Fruit fly (Drosophila melanogaster) whole organism, embryonic: ENCODE results near the gene kek4.

ENCODE experiments used
- CG10979 ChIP-seq: fragments of 200-800 bp; sonication (Bioruptor generic); optimal IDR thresholded peaks from 2 replicates; lab custom pipeline; 2018; ENCODE audit warnings: missing biosample characterization, mild to moderate bottlenecking, missing genetic modification characterization, moderate library complexity
- CG14014 ChIP-seq: fragments of 200-800 bp; sonication (Bioruptor generic); IDR thresholded peaks from 2 replicates; pipeline ENCODE4 v1.3.6; 2022; ENCODE audit warnings: missing biosample characterization, missing genetic modification characterization
- CG15601 ChIP-seq: fragments of 200-800 bp; sonication (Bioruptor generic); optimal IDR thresholded peaks from 3 replicates; lab custom pipeline; 2019; ENCODE audit warnings: missing biosample characterization, mild to moderate bottlenecking, missing genetic modification characterization, moderate library complexity
- CG1647 ChIP-seq: fragments of 200-800 bp; sonication (Bioruptor generic); optimal IDR thresholded peaks from 3 replicates; lab custom pipeline; 2016; ENCODE audit warnings: missing biosample characterization, missing genetic modification characterization
- CG16863 ChIP-seq: fragments of 200-800 bp; sonication (Bioruptor generic); optimal IDR thresholded peaks from 3 replicates; lab custom pipeline; 2016; ENCODE audit warnings: missing biosample characterization, missing genetic modification characterization
- CG1792 ChIP-seq: fragments of 200-800 bp; sonication (Bioruptor generic); optimal IDR thresholded peaks from 2 replicates; lab custom pipeline; 2016; ENCODE audit warnings: missing biosample characterization, missing genetic modification characterization
- CG18764 ChIP-seq: fragments of 200-800 bp; sonication (Bioruptor generic); optimal IDR thresholded peaks from 3 replicates; lab custom pipeline; 2016; ENCODE audit warnings: missing biosample characterization, missing genetic modification characterization
- CG2120 ChIP-seq: fragments of 200-800 bp; sonication (Bioruptor generic); optimal IDR thresholded peaks from 3 replicates; lab custom pipeline; 2016; ENCODE audit warnings: missing biosample characterization, missing genetic modification characterization
- CG3281 ChIP-seq: fragments of 200-800 bp; sonication (Bioruptor generic); optimal IDR thresholded peaks from 3 replicates; lab custom pipeline; 2017; ENCODE audit warnings: missing biosample characterization, mild to moderate bottlenecking, missing genetic modification characterization
- CG34376 ChIP-seq: fragments of 200-800 bp; sonication (Bioruptor generic); optimal IDR thresholded peaks from 2 replicates; lab custom pipeline; 2018; ENCODE audit warnings: missing biosample characterization, mild to moderate bottlenecking, missing genetic modification characterization
- CG3726 ChIP-seq: fragments of 200-800 bp; sonication (Bioruptor generic); IDR thresholded peaks from 3 replicates; pipeline ENCODE4, ENCODE4 v1.3.6; 2022; ENCODE audit warnings: missing biosample characterization, missing genetic modification characterization
- CG4854 ChIP-seq: fragments of 200-800 bp; sonication (Bioruptor generic); optimal IDR thresholded peaks from 2 replicates; lab custom pipeline; 2016; ENCODE audit warnings: missing biosample characterization, missing genetic modification characterization, inconsistent platforms
- CG5245 ChIP-seq: fragments of 200-800 bp; sonication (Bioruptor generic); optimal IDR thresholded peaks from 3 replicates; lab custom pipeline; 2016; ENCODE audit warnings: missing biosample characterization, missing genetic modification characterization
- CG7987 ChIP-seq: fragments of 200-800 bp; sonication (Bioruptor generic); optimal IDR thresholded peaks from 2 replicates; lab custom pipeline; 2018; ENCODE audit warnings: missing biosample characterization, mild to moderate bottlenecking, missing genetic modification characterization, moderate library complexity
- CG8924 ChIP-seq: fragments of 200-800 bp; optimal IDR thresholded peaks from 3 replicates; lab custom pipeline; 2019; ENCODE audit warnings: missing biosample characterization, mild to moderate bottlenecking, missing genetic modification characterization, moderate library complexity
- CG9817 ChIP-seq: fragments of 200-800 bp; sonication (Bioruptor generic); optimal IDR thresholded peaks from 2 replicates; lab custom pipeline; 2018; ENCODE audit warnings: missing biosample characterization, mild to moderate bottlenecking, missing genetic modification characterization, moderate library complexity
- CG9876 ChIP-seq: fragments of 200-800 bp; sonication (Bioruptor generic); optimal IDR thresholded peaks from 2 replicates; lab custom pipeline; 2016; ENCODE audit warnings: missing biosample characterization, missing genetic modification characterization
- Chrac-16 ChIP-seq: fragments of 200-800 bp; sonication (Bioruptor generic); optimal IDR thresholded peaks from 3 replicates; lab custom pipeline; 2016; ENCODE audit warnings: missing biosample characterization, missing genetic modification characterization
- Drgx ChIP-seq: fragments of 200-800 bp; sonication (Bioruptor generic); IDR thresholded peaks from 2 replicates; pipeline ENCODE4 v1.3.6; 2022; ENCODE audit warnings: missing biosample characterization, missing genetic modification characterization
- E2f2 ChIP-seq: fragments of 200-800 bp; sonication (Bioruptor generic); IDR thresholded peaks from 2 replicates; pipeline ENCODE4 v1.3.6; 2022; ENCODE audit warnings: missing biosample characterization, missing genetic modification characterization
- ERR ChIP-seq: fragments of 200-800 bp; sonication (Bioruptor generic); optimal IDR thresholded peaks from 2 replicates; lab custom pipeline; 2016; ENCODE audit warnings: missing biosample characterization, missing genetic modification characterization
- Eip74EF ChIP-seq, 2 experiments: fragments of 200-800 bp in 1 of 2; fragments of >200 bp in 1 of 2; sonication (Bioruptor generic) in 1 of 2; optimal IDR thresholded peaks; 2 replicates each; lab custom pipeline; 2017 to 2019; ENCODE audit warnings: missing biosample characterization in 2 of 2, missing genetic modification characterization in 2 of 2, mild to moderate bottlenecking in 1 of 2, moderate library complexity in 1 of 2
- Ets97D ChIP-seq: fragments of 200-800 bp; sonication (Bioruptor generic); optimal IDR thresholded peaks from 3 replicates; lab custom pipeline; 2016; ENCODE audit warnings: missing biosample characterization, missing genetic modification characterization
- HLH4C ChIP-seq: fragments of 200-800 bp; sonication (Bioruptor generic); IDR thresholded peaks from 3 replicates; pipeline ENCODE4 v1.3.6; 2022; ENCODE audit warnings: missing biosample characterization, missing genetic modification characterization; ENCODE audit not compliant: partially characterized antibody
- Hsf ChIP-seq: fragments of 200-800 bp; sonication (Bioruptor generic); optimal IDR thresholded peaks from 3 replicates; lab custom pipeline; 2016; ENCODE audit warnings: missing biosample characterization, missing genetic modification characterization
- MBD-R2 ChIP-seq: fragments of 200-800 bp; sonication (Bioruptor generic); IDR thresholded peaks from 2 replicates; pipeline ENCODE4 v1.3.6; 2022; ENCODE audit warnings: missing biosample characterization, missing genetic modification characterization
- Med ChIP-seq: fragments of 200-800 bp; sonication (Bioruptor generic); peaks from one replicate; lab custom pipeline; 2016; ENCODE audit warnings: missing biosample characterization, missing genetic modification characterization, mild to moderate bottlenecking, inconsistent platforms, moderate library complexity
- Meics ChIP-seq: fragments of 200-800 bp; sonication (Bioruptor generic); optimal IDR thresholded peaks from 2 replicates; lab custom pipeline; 2017; ENCODE audit warnings: missing biosample characterization, mild to moderate bottlenecking, missing genetic modification characterization
- Nf-YA ChIP-seq: fragments of 200-800 bp; sonication (Bioruptor generic); IDR thresholded peaks from 2 replicates; pipeline ENCODE4 v1.3.6; 2022; ENCODE audit warnings: missing biosample characterization, missing genetic modification characterization
- chif ChIP-seq, 2 experiments: fragments of 200-800 bp; sonication (Bioruptor generic); optimal IDR thresholded peaks; 3 replicates each; lab custom pipeline; 2016; ENCODE audit warnings: missing biosample characterization in 2 of 2, missing genetic modification characterization in 2 of 2
- dmrt99B ChIP-seq: fragments of 200-800 bp; sonication (Bioruptor generic); optimal IDR thresholded peaks from 2 replicates; lab custom pipeline; 2018; ENCODE audit warnings: missing biosample characterization, mild to moderate bottlenecking, missing genetic modification characterization, moderate library complexity
- eyg ChIP-seq: fragments of 200-800 bp; sonication (Bioruptor generic); optimal IDR thresholded peaks from 3 replicates; lab custom pipeline; 2016; ENCODE audit warnings: missing biosample characterization, missing genetic modification characterization
- kay ChIP-seq: fragments of 200-800 bp; sonication (Bioruptor generic); optimal IDR thresholded peaks from 2 replicates; lab custom pipeline; 2016; ENCODE audit warnings: missing biosample characterization, missing genetic modification characterization
- kni ChIP-seq: fragments of 200-800 bp; sonication (Bioruptor generic); optimal IDR thresholded peaks from 3 replicates; lab custom pipeline; 2017; ENCODE audit warnings: mild to moderate bottlenecking, missing biosample characterization, missing genetic modification reagents, missing genetic modification characterization
- lilli ChIP-seq: fragments of 200-800 bp; sonication (Bioruptor generic); optimal IDR thresholded peaks from 3 replicates; lab custom pipeline; 2016; ENCODE audit warnings: missing biosample characterization, missing genetic modification characterization
- mirr ChIP-seq: fragments of 200-800 bp; sonication (Bioruptor generic); optimal IDR thresholded peaks from 3 replicates; lab custom pipeline; 2018; ENCODE audit warnings: missing biosample characterization, mild to moderate bottlenecking, missing genetic modification characterization
- onecut ChIP-seq: fragments of 200-800 bp; sonication (Bioruptor generic); IDR thresholded peaks from 2 replicates; pipeline ENCODE4 v1.3.6; 2022; ENCODE audit warnings: missing biosample characterization, missing genetic modification characterization
- otp ChIP-seq: fragments of 200-800 bp; sonication (Bioruptor generic); IDR thresholded peaks from 3 replicates; pipeline ENCODE4, ENCODE4 v1.3.6; 2022; ENCODE audit warnings: missing biosample characterization, missing genetic modification characterization
- peb ChIP-seq: fragments of 200-800 bp; sonication (Bioruptor generic); IDR thresholded peaks from 2 replicates; pipeline ENCODE4 v1.3.6; 2022; ENCODE audit warnings: missing biosample characterization, missing genetic modification characterization
- pnt ChIP-seq: fragments of 200-800 bp; sonication (Bioruptor generic); optimal IDR thresholded peaks from 3 replicates; lab custom pipeline; 2016; ENCODE audit warnings: missing biosample characterization, missing genetic modification characterization
- ranshi ChIP-seq: fragments of 200-800 bp; sonication (Bioruptor generic); IDR thresholded peaks from 2 replicates; pipeline ENCODE4 v1.3.6; 2022; ENCODE audit warnings: missing biosample characterization, missing genetic modification characterization
- rib ChIP-seq: fragments of 200-800 bp; sonication (Bioruptor generic); IDR thresholded peaks from 2 replicates; pipeline ENCODE4 v1.3.6; 2022; ENCODE audit warnings: missing biosample characterization, missing genetic modification characterization
- sisA ChIP-seq: fragments of 200-800 bp; sonication (Bioruptor generic); IDR thresholded peaks from 2 replicates; pipeline ENCODE4 v1.3.6; 2022; ENCODE audit warnings: missing biosample characterization, missing genetic modification characterization
- slou ChIP-seq: fragments of 200-800 bp; sonication (Bioruptor generic); optimal IDR thresholded peaks from 3 replicates; lab custom pipeline; 2016; ENCODE audit warnings: missing biosample characterization, missing genetic modification characterization
- ssp ChIP-seq: fragments of 200-800 bp; sonication (Bioruptor generic); IDR thresholded peaks from 2 replicates; pipeline ENCODE4 v1.3.6; 2022; ENCODE audit warnings: missing biosample characterization, missing genetic modification characterization
- stc ChIP-seq: fragments of 200-800 bp; sonication (Bioruptor generic); IDR thresholded peaks from 2 replicates; pipeline ENCODE4 v1.3.6; 2022; ENCODE audit warnings: missing biosample characterization, missing genetic modification characterization
- sug ChIP-seq: fragments of 200-800 bp; optimal IDR thresholded peaks from 2 replicates; lab custom pipeline; 2019; ENCODE audit warnings: missing biosample characterization, mild to moderate bottlenecking, missing genetic modification characterization, moderate library complexity
- tgo ChIP-seq: fragments of 200-800 bp; sonication (Bioruptor generic); IDR thresholded peaks from 3 replicates; pipeline ENCODE4 v1.3.6; 2022; ENCODE audit warnings: missing biosample characterization, missing genetic modification characterization
- tx ChIP-seq: fragments of 200-800 bp; sonication (Bioruptor generic); optimal IDR thresholded peaks from 2 replicates; lab custom pipeline; 2016; ENCODE audit warnings: missing biosample characterization, missing genetic modification characterization
- z ChIP-seq: fragments of 200-800 bp; sonication (Bioruptor generic); IDR thresholded peaks from 3 replicates; pipeline ENCODE4 v1.3.6; 2022; ENCODE audit warnings: missing biosample characterization, missing genetic modification characterization

kek4 gene

DNA sequence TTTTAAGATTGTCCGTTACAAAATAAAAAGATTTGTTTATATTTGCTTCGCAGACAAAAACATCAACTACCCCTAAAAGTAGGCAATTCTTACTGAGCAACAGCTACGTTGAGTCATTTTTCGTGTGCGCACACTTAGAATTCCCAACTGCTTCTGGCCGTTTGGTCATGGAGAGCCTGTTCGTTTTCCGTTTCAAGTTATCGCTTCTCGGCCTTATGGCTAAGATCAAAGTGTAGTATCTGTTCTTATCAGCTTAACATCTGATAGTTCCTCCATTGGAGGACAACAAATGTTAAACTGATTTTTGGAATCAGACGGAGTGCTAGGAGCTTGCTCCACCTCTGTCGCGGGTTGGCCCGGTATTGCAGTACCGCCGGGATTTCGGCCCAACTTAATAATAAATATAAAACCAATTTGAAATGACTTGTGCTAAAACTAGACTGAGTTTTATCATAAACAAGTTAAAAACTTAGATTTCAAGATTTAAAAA is 535 bp upstream of the kek4 start (continued):
- TF ChIP-seq kni (peak; percentile 95), Hsf (GFP tag; lab: Kevin White, UChicago) (peak; percentile 44), kay (GFP tag; lab: Kevin White, UChicago) (peak; percentile 88), CG18764 (peak; percentile 32), z (GFP tag; lab: Robert Waterston, UW) (peak; percentile 59; the same call in 2 of the 3 replicates), CG1647 (GFP tag; lab: Kevin White, UChicago) (peak; percentile 74), otp (GFP tag; lab: Robert Waterston, UW) (peak; percentile 76), HLH4C (GFP tag; lab: Robert Waterston, UW) (peak; percentile 25; the same call in 1 of the 3 replicates), sug (tag; lab: Kevin White, UChicago) (peak; percentile 33), CG7987 (peak; percentile 59), CG34376 (GFP tag; lab: Kevin White, UChicago) (peak; percentile 88), CG3281 (peak; percentile 24), rib (GFP tag; lab: Robert Waterston, UW) (peak; percentile 67), Ets97D (GFP tag; lab: Kevin White, UChicago) (peak; percentile 33), CG3726 (peak; percentile 46; the same call in 1 of the 3 replicates), CG10979 (tag; lab: Kevin White, UChicago) (peak; percentile 42), onecut (peak; percentile 50; the same call in 1 of the 2 replicates), dmrt99B (tag; lab: Kevin White, UChicago) (peak; percentile 65), CG9876 (peak; percentile 23), slou (GFP tag; lab: Kevin White, UChicago) (peak; percentile 26), chif (GFP tag; optimal IDR thresholded peaks at IDR 0.05; lab: Kevin White, UChicago) (peak in 1 of 2 experiments; percentile 52), lilli (GFP tag; lab: Kevin White, UChicago) (peak; percentile 59), CG5245 (peak; percentile 37), tgo (GFP tag; lab: Robert Waterston, UW) (peak; percentile 47; the same call in 2 of the 3 replicates), sisA (GFP tag; lab: Robert Waterston, UW) (peak; percentile 49; the same call in 1 of the 2 replicates), CG9817 (tag; lab: Kevin White, UChicago) (peak; percentile 26), mirr (peak; percentile 76), CG16863 (peak; percentile 31), ranshi (0 out of 2 replicates have a peak, but pooled peaks have one; percentile 58), CG1792 (GFP tag; lab: Kevin White, UChicago) (peak; percentile 58), E2f2 (GFP tag; lab: Robert Waterston, UW) (peak; percentile 40; the same call in 1 of the 2 replicates), eyg (peak; percentile 55), ERR (GFP tag; lab: Kevin White, UChicago) (peak; percentile 76), Eip74EF (GFP tag; optimal IDR thresholded peaks at IDR 0.05; lab: Kevin White, UChicago) (peak in 1 of 2 experiments; percentile 35), CG14014 (peak; percentile 41; the same call in 1 of the 2 replicates), CG15601 (peak; percentile 7), MBD-R2 (GFP tag; lab: Robert Waterston, UW) (peak; percentile 34; the same call in 1 of the 2 replicates), CG2120 (GFP tag; lab: Kevin White, UChicago) (peak; percentile 64), Chrac-16 (GFP tag; lab: Kevin White, UChicago) (peak; percentile 13), CG4854 (GFP tag; lab: Kevin White, UChicago) (peak; percentile 61), stc (peak; percentile 50; the same call in 1 of the 2 replicates), Med (peak; percentile 97), pnt (GFP tag; lab: Kevin White, UChicago) (peak; percentile 2), peb (GFP tag; lab: Robert Waterston, UW) (peak; percentile 58; the same call in 1 of the 2 replicates), Meics (GFP tag; lab: Kevin White, UChicago) (peak; percentile 50), tx (GFP tag; lab: Kevin White, UChicago) (peak; percentile 51), ssp (GFP tag; lab: Robert Waterston, UW) (peak; percentile 29; the same call in 1 of the 2 replicates), Drgx (GFP tag; lab: Robert Waterston, UW) (peak; percentile 61), Nf-YA (GFP tag; lab: Robert Waterston, UW) (peak; percentile 68), CG8924 (tag; lab: Kevin White, UChicago) (peak; percentile 20)
